Fruit fly (Drosophila melanogaster) Kc167 (cell line): Measurements from ENCODE around the gene Rchy1.

Source experiments
- Myc ChIP-seq: fragments of >200 bp; optimal IDR thresholded peaks from 2 replicates; lab custom pipeline; 2017; ENCODE audit warnings: missing external identifiers
- Sin3A ChIP-seq: fragments of >200 bp; optimal IDR thresholded peaks from 2 replicates; lab custom pipeline; 2018; ENCODE audit warnings: missing external identifiers
- h ChIP-seq: fragments of >200 bp; optimal IDR thresholded peaks from 3 replicates; lab custom pipeline; 2018; ENCODE audit warnings: missing external identifiers
- insv ChIP-seq: fragments of >200 bp; optimal IDR thresholded peaks from 3 replicates; lab custom pipeline; 2018; ENCODE audit warnings: missing external identifiers
- psq ChIP-seq: fragments of >200 bp; optimal IDR thresholded peaks from 2 replicates; lab custom pipeline; 2017; ENCODE audit warnings: missing external identifiers
- ttk ChIP-seq: sonication (Bioruptor generic); optimal IDR thresholded peaks from 2 replicates; lab custom pipeline; 2017; ENCODE audit warnings: missing external identifiers

DNA sequence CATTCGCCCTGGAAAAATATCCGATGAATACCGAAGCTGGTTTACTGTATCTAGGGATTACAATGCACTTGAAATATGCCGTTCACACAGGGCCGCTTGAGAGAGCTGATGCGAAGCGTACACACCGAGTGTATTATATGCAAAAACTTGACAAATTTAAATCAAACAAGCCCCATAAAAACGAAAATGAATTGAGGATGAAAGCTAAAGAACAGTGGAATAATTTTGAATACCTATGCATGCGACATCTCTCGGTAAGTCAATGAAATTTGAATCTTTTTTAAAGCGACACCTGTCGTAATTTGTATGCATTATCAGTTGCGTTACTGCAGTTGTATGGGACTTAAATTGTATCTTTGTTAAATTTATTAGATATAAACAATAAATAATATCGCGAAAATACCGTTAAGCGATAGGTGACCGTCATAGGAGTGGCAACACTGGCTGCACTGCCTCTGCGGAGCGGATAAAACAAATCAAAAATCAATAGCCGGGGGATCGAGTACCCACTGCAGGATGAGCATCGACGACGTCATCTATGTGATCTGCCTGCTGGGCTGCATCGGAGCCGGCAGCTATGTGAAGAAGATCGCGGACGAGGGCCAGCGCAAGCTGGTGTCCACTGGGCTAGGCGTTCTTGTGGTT is 9.4 kb downstream of the Rchy1 start, which contains the start of gene frj:
- TF ChIP-seq Sin3A (no peak), h (lab: Kevin White, UChicago) (no peak), ttk (no peak), Myc (lab: Kevin White, UChicago) (no peak), insv (lab: Kevin White, UChicago) (no peak), psq (lab: Kevin White, UChicago) (no peak)
